Fruit fly (Drosophila melanogaster): ENCODE results near the gene LysX.

- TF ChIP-seq CTCF (optimal IDR thresholded peaks at IDR 0.05), result no peak
- no peak for TF ChIP-seq CG8478 (optimal IDR thresholded peaks at IDR 0.05)
Observed at dm6 chr3L:1195868-1196552, 908 bp upstream of the LysX start, which contains the start of gene Aplip1.

All from S2 (cell line).